Worm (Caenorhabditis elegans) whole organism, early embryonic: Measurements from ENCODE around the gene C53A5.11.

Experiments
- B0310.2 ChIP-seq: sonication (generic microtip); optimal IDR thresholded peaks from 2 replicates; lab custom pipeline; 2016; ENCODE audit warnings: mild to moderate bottlenecking, missing genetic modification characterization, missing compliant biosample characterization
- F13C5.2 ChIP-seq: sonication (generic microtip); optimal IDR thresholded peaks from 2 replicates; lab custom pipeline; 2017; ENCODE audit warnings: mild to moderate bottlenecking, missing genetic modification characterization, inconsistent platforms, missing compliant biosample characterization
- aly-1 ChIP-seq: sonication (generic microtip); optimal IDR thresholded peaks from 2 replicates; lab custom pipeline; 2016; ENCODE audit warnings: missing genetic modification characterization, missing compliant biosample characterization
- ama-1 ChIP-seq: fragments of 150-350 bp; optimal IDR thresholded peaks from 2 replicates; lab custom pipeline; 2014
- ceh-13 ChIP-seq: fragments of 200-800 bp; sonication (Bioruptor generic); optimal IDR thresholded peaks from 2 replicates; lab custom pipeline; 2018; ENCODE audit warnings: mild to moderate bottlenecking, missing genetic modification characterization, missing compliant biosample characterization
- ceh-36 ChIP-seq: sonication (generic microtip); optimal IDR thresholded peaks from 2 replicates; lab custom pipeline; 2016; ENCODE audit warnings: missing genetic modification characterization, inconsistent platforms, missing compliant biosample characterization
- ets-7 ChIP-seq: sonication (generic microtip); optimal IDR thresholded peaks from 2 replicates; lab custom pipeline; 2016; ENCODE audit warnings: missing genotype, missing genetic modification characterization, missing compliant biosample characterization
- flt-1 ChIP-seq: fragments of 200-800 bp; sonication (Bioruptor generic); IDR thresholded peaks from 2 replicates; pipeline ENCODE4 v1.3.6; 2022; ENCODE audit warnings: missing genetic modification characterization, missing compliant biosample characterization
- hmbx-1 ChIP-seq: sonication (generic microtip); optimal IDR thresholded peaks from 2 replicates; lab custom pipeline; 2016; ENCODE audit warnings: mild to moderate bottlenecking, missing genetic modification characterization, missing compliant biosample characterization
- hmg-4 ChIP-seq: fragments of 200-800 bp; sonication (Bioruptor generic); optimal IDR thresholded peaks from 2 replicates; lab custom pipeline; 2018; ENCODE audit warnings: mild to moderate bottlenecking, missing genetic modification characterization, missing compliant biosample characterization
- hnd-1 ChIP-seq: sonication (generic microtip); optimal IDR thresholded peaks from 2 replicates; lab custom pipeline; 2016; ENCODE audit warnings: missing genetic modification characterization, missing compliant biosample characterization
- pes-1 ChIP-seq: fragments of 200-800 bp; sonication (Bioruptor generic); IDR thresholded peaks from 2 replicates; pipeline ENCODE4 v1.3.6; 2022; ENCODE audit warnings: missing genetic modification reagents, missing genetic modification characterization, missing compliant biosample characterization
- scrt-1 ChIP-seq: fragments of 200-800 bp; sonication (Bioruptor generic); IDR thresholded peaks from 2 replicates; pipeline ENCODE4 v1.3.6; 2022; ENCODE audit warnings: missing genetic modification characterization, missing compliant biosample characterization
- sea-1 ChIP-seq: fragments of 200-800 bp; sonication (Bioruptor generic); conservative IDR thresholded peaks from 2 replicates; pipeline ENCODE4 v1.3.6; 2022; ENCODE audit warnings: missing genetic modification characterization, missing compliant biosample characterization
- tbx-11 ChIP-seq: fragments of 200-800 bp; sonication (Bioruptor generic); IDR thresholded peaks from 2 replicates; pipeline ENCODE4 v1.3.6; 2022; ENCODE audit warnings: missing genetic modification characterization, missing compliant biosample characterization
- tbx-37 ChIP-seq: fragments of 200-800 bp; sonication (Bioruptor generic); conservative IDR thresholded peaks from 2 replicates; pipeline ENCODE4 v1.3.6; 2022; ENCODE audit warnings: missing genetic modification reagents, missing genetic modification characterization, missing compliant biosample characterization
- tra-4 ChIP-seq: sonication (generic microtip); optimal IDR thresholded peaks from 2 replicates; lab custom pipeline; 2017; ENCODE audit warnings: missing genetic modification characterization, missing compliant biosample characterization

C53A5.11 gene

DNA sequence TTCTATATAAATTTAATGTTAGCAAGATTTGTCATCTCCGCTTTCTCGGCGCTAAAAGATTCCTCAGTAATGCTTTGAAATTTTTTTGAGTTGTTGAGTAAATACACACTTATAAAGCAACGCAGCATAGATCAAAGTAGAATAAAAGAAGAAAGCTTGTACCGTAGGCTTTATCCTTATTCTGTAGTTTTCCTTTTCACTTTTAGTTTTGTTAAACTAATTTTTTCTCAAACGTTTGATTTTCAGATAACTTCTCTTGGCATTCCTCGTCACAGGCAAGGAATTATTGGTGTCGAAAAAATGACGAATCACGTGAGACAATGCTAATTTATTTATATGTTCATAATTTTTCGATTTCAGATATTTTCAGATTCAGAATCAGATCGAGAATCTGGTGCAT lies at the start of gene C53A5.11:
TSS of gene C53A5.11 (plus strand) at position 301 of the 400 bp plus-strand sequence.
- TF ChIP-seq scrt-1 (GFP tag; lab: Robert Waterston, UW) (no peak), ama-1 (no peak)

DNA sequence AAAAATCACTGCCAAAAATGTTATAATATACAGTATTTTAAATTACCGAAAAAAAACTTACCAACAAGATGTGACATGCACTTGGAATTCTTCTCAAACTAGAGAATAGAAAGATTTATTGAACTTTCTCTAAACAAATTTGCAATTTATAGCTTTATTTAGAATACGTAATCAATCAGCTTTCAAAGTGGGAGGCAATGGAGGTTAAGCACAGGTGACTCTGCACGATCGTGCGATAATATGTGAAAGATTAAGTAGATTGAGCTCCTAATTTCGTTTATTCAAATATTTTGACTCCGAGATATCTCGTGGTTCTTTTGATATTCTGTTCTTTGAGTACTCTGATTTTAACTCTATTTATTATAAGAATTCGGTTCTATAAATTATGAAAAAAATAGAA lies 44.7 kb upstream of the C53A5.11 start, which contains the start of gene R02D5.6:
TSS of gene R02D5.6 (minus strand) at position 101 of the 400 bp plus-strand sequence.
- TF ChIP-seq F13C5.2 (tag; lab: Kevin White, UChicago) (no peak), ama-1 (no peak), ets-7 (tag; lab: Kevin White, UChicago) (no peak), ceh-13 (GFP tag; lab: Kevin White, UChicago) (no peak), aly-1 (tag; lab: Kevin White, UChicago) (no peak), hnd-1 (no peak), tbx-11 (GFP tag; lab: Robert Waterston, UW) (no peak)

DNA sequence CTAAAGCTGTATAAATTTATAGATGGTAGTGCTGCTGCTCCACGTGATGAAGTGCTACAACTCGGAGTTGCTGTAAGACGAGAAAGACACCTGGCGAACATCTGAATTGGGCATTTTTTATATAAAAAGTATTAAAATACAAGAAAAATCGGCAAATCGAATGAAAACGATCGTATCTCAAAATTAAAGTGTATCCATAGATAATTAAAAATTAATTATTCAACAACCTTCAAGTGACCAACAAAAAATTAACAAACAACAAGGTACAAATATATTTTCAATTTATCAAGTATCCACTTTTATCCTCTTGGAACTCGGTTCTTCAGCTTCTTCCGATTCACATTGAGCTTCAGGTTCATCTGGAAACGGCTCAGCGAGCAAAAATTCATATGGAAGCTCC lies 43.4 kb upstream of the C53A5.11 start, which contains the start of gene R02D5.8:
TSS of gene R02D5.8 (minus strand) at position 101 of the 400 bp plus-strand sequence.
- TF ChIP-seq hmg-4: no peak
- TF ChIP-seq ets-7 (tag; lab: Kevin White, UChicago): no peak
- TF ChIP-seq flt-1 (GFP tag; lab: Robert Waterston, UW): no peak
- TF ChIP-seq tbx-11 (GFP tag; lab: Robert Waterston, UW): no peak

DNA sequence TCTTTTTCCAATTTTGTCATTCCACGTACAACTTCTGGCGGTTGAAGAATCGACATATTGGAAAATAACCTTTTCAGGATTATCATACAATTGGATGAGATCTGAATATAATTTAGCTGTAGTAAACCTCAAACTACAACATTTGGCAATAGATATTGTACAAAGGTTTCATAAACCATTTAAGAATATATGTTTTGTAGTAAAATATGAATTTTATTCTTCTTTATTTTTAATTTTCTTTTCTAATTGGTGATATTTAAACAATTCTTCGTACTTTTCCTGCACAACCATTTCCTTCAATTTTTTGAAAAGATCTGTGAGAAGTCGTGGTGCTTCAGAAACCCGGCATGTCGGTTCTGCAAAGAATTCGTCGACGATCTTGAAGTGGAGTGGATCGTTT lies 41.7 kb upstream of the C53A5.11 start, which contains the start of gene C53A5.17:
TSS of gene C53A5.17 (minus strand) at position 101 of the 400 bp plus-strand sequence.
- TF ChIP-seq hmg-4 (no peak), pes-1 (GFP tag; lab: Robert Waterston, UW) (no peak), tra-4 (tag; lab: Kevin White, UChicago) (no peak)

DNA sequence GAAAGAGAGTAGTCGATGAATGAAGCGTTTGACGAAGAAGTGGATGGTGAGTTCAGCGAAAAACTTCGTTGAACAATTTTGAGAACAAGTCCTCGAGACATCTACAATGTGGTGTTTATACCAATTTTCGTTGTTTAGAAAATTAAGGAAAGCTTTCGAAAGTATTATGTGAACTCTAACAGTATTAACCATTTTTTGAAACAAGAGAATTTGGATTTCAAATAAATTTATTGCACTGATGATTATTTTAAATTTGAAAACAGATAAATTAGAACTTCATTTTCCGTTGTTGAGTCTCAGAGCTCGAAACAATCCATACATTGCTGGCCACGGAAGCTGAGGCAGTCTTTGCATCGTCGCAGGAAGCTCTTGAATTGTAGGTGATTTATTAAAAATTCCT lies 40.2 kb upstream of the C53A5.11 start, which contains the start of gene C53A5.16:
TSS of gene C53A5.16 (minus strand) at position 101 of the 400 bp plus-strand sequence.
- no peak for TF ChIP-seq tbx-11 (GFP tag; lab: Robert Waterston, UW)
- no peak for TF ChIP-seq flt-1 (GFP tag; lab: Robert Waterston, UW)
- TF ChIP-seq B0310.2 (tag; lab: Kevin White, UChicago): no peak
- TF ChIP-seq hmbx-1 (tag; lab: Kevin White, UChicago): no peak
- no peak for TF ChIP-seq tbx-37 (GFP tag; lab: Robert Waterston, UW)
- TF ChIP-seq ets-7 (tag; lab: Kevin White, UChicago): no peak
- no peak for TF ChIP-seq pes-1 (GFP tag; lab: Robert Waterston, UW)
- no peak for TF ChIP-seq hnd-1
- no peak for TF ChIP-seq F13C5.2 (tag; lab: Kevin White, UChicago)
- TF ChIP-seq aly-1 (tag; lab: Kevin White, UChicago): no peak
- no peak for TF ChIP-seq ama-1
- no peak for TF ChIP-seq ceh-36 (tag; lab: Kevin White, UChicago)
- no peak for TF ChIP-seq sea-1 (GFP tag; lab: Robert Waterston, UW)
- no peak for TF ChIP-seq scrt-1 (GFP tag; lab: Robert Waterston, UW)
- TF ChIP-seq tra-4 (tag; lab: Kevin White, UChicago): no peak

DNA sequence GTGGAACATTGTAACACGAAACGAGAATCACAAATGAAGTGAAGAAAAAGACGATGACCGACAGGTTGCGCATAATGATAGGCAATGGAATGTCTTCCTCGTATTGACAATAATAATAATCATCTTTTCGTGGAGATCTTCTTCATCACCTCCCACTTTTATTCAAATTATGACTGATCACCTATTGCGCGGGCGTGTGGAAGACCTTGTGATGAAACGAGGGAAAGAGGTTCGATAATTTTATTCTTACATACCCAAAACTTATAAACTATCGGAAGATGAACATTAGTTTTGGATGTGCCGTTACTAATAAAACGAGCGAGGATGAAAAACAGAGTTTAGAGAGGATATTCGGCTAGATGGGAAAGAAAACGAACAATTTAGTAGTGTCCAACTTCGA lies 39.6 kb upstream of the C53A5.11 start, which contains the start of gene C53A5.2:
TSS of gene C53A5.2 (minus strand) at position 101 of the 400 bp plus-strand sequence.
- TF ChIP-seq tra-4 (tag; lab: Kevin White, UChicago) (no peak), flt-1 (GFP tag; lab: Robert Waterston, UW) (no peak), scrt-1 (GFP tag; lab: Robert Waterston, UW) (no peak), ceh-36 (tag; lab: Kevin White, UChicago) (no peak), hmbx-1 (tag; lab: Kevin White, UChicago) (no peak), ceh-13 (GFP tag; lab: Kevin White, UChicago) (no peak), tbx-11 (GFP tag; lab: Robert Waterston, UW) (no peak), pes-1 (GFP tag; lab: Robert Waterston, UW) (no peak), tbx-37 (GFP tag; lab: Robert Waterston, UW) (no peak), hnd-1 (no peak), ets-7 (tag; lab: Kevin White, UChicago) (no peak), aly-1 (tag; lab: Kevin White, UChicago) (no peak), F13C5.2 (tag; lab: Kevin White, UChicago) (no peak), sea-1 (GFP tag; lab: Robert Waterston, UW) (no peak), B0310.2 (tag; lab: Kevin White, UChicago) (no peak), ama-1 (no peak), hmg-4 (no peak)

DNA sequence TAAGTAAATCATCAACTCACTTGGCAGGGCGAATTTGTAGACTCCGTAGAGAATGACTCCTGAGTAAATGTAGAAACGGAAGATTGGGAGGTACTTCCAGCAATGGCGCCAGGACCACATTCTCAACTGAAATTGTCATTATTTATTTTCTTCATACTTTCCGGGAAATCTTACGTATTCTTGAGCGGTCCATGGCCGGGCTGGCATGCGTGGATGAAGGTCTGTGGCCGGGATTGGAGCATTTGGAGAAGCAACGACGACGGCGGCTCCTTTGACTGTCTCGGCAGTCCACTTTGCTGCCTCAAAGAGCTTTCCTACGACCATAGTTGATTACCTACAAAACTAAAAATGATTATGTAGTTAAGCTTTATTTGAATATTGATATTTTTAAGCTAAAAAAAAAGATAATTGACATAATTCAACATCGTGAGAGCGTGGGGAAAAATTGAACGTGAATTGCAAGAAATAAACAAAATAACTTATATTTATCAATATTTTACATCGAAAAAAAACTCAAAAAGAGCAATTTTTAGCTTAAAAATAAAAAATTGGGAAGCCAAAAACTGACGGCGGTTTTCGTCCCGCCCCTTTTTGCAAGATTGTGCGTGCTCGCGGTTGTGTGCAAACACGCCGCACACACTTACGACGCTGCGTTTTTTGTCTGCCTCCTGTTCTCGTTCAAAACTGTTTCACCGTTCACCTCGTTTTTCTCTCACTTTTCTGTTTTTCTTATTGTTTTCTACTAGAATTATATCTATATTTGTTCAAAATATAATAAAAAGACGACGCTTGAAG lies 38.7 kb upstream of the C53A5.11 start, which contains the start of gene ril-1:
TSS of gene ril-1 (minus strand) at position 342 of the 795 bp plus-strand sequence.
- TF ChIP-seq sea-1 (GFP tag; lab: Robert Waterston, UW) (0 out of 2 replicates have a peak, but pooled peaks have one; percentile 54), scrt-1 (GFP tag; lab: Robert Waterston, UW) (no peak), ceh-13 (GFP tag; lab: Kevin White, UChicago) (peak; percentile 32), F13C5.2 (tag; lab: Kevin White, UChicago) (peak; percentile 51), hnd-1 (peak; percentile 8)

DNA sequence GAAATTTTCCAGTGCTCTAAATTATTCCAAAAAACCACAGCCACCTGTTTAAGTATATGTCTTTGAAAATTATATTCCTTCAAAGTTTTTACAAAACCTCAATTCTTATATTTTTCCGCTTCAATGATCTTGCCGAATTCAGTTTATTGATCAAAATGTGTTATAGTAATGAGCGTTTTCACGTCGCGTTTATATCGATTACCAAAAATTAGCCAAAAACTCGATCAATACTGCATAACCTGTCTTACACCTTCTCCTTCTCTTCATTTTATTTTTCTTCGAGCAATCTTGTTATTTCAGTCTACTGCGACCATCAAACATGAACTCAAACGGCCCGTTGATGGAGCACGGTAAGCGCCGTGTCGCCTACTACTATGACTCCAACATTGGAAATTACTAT lies 37.6 kb upstream of the C53A5.11 start, which contains the start of gene hda-1:
TSS of gene hda-1 (plus strand) at position 301 of the 400 bp plus-strand sequence.
- TF ChIP-seq ets-7 (tag; lab: Kevin White, UChicago): no peak
- TF ChIP-seq ceh-13 (GFP tag; lab: Kevin White, UChicago): no peak
- TF ChIP-seq sea-1 (GFP tag; lab: Robert Waterston, UW): no peak
- TF ChIP-seq tra-4 (tag; lab: Kevin White, UChicago): no peak
- no peak for TF ChIP-seq tbx-37 (GFP tag; lab: Robert Waterston, UW)
- no peak for TF ChIP-seq B0310.2 (tag; lab: Kevin White, UChicago)
- no peak for TF ChIP-seq hmg-4
- no peak for TF ChIP-seq scrt-1 (GFP tag; lab: Robert Waterston, UW)
- no peak for TF ChIP-seq hnd-1
- TF ChIP-seq pes-1 (GFP tag; lab: Robert Waterston, UW): no peak
- no peak for TF ChIP-seq hmbx-1 (tag; lab: Kevin White, UChicago)
- no peak for TF ChIP-seq aly-1 (tag; lab: Kevin White, UChicago)
- TF ChIP-seq ceh-36 (tag; lab: Kevin White, UChicago): no peak
- TF ChIP-seq tbx-11 (GFP tag; lab: Robert Waterston, UW): no peak
- no peak for TF ChIP-seq flt-1 (GFP tag; lab: Robert Waterston, UW)
- TF ChIP-seq F13C5.2 (tag; lab: Kevin White, UChicago): no peak
- no peak for TF ChIP-seq ama-1
